Fruit fly (Drosophila melanogaster) whole organism, embryonic: ENCODE results near the gene CG12118.
A peak's percentile ranks its signal among the peaks of the same experiment; 100 is the strongest.

Source experiments
- Bdp1 ChIP-seq: fragments of 200-800 bp; sonication (Bioruptor generic); optimal IDR thresholded peaks from 3 replicates; lab custom pipeline; 2016; ENCODE audit warnings: missing biosample characterization, missing genetic modification characterization
- CG11085 ChIP-seq: fragments of 200-800 bp; sonication (Bioruptor generic); IDR thresholded peaks from 2 replicates; pipeline ENCODE4 v1.3.6; 2022; ENCODE audit warnings: missing biosample characterization, missing genetic modification characterization
- CG12219 ChIP-seq: fragments of 200-800 bp; sonication (Bioruptor generic); optimal IDR thresholded peaks from 3 replicates; lab custom pipeline; 2018; ENCODE audit warnings: missing biosample characterization, mild to moderate bottlenecking, missing genetic modification characterization
- CG12744 ChIP-seq: fragments of 200-800 bp; sonication (Bioruptor generic); optimal IDR thresholded peaks from 2 replicates; lab custom pipeline; 2016; ENCODE audit warnings: missing biosample characterization, missing genetic modification characterization
- CG13296 ChIP-seq: fragments of 200-800 bp; sonication (Bioruptor generic); optimal IDR thresholded peaks from 3 replicates; lab custom pipeline; 2018; ENCODE audit warnings: missing biosample characterization, mild to moderate bottlenecking, missing genetic modification characterization
- CG13424 ChIP-seq: fragments of 200-800 bp; sonication (Bioruptor generic); optimal IDR thresholded peaks from 2 replicates; lab custom pipeline; 2019; ENCODE audit warnings: missing biosample characterization, mild to moderate bottlenecking, missing genetic modification characterization, moderate library complexity
- CG13775 ChIP-seq: fragments of 200-800 bp; sonication (Bioruptor generic); optimal IDR thresholded peaks from 3 replicates; lab custom pipeline; 2017; ENCODE audit warnings: missing biosample characterization, mild to moderate bottlenecking, missing genetic modification characterization
- CG14441 ChIP-seq: fragments of 200-800 bp; sonication (Bioruptor generic); IDR thresholded peaks from 2 replicates; pipeline ENCODE4 v1.3.6; 2022; ENCODE audit warnings: missing biosample characterization, missing genetic modification characterization
- CG15269 ChIP-seq: fragments of 200-800 bp; sonication (Bioruptor generic); optimal IDR thresholded peaks from 2 replicates; lab custom pipeline; 2018; ENCODE audit warnings: missing biosample characterization, mild to moderate bottlenecking, missing genetic modification characterization, moderate library complexity
- CG1529 ChIP-seq: fragments of 200-800 bp; sonication (Bioruptor generic); optimal IDR thresholded peaks from 3 replicates; lab custom pipeline; 2018; ENCODE audit warnings: missing biosample characterization, missing genetic modification characterization
- CG17186 ChIP-seq: fragments of 200-800 bp; sonication (Bioruptor generic); optimal IDR thresholded peaks from 3 replicates; lab custom pipeline; 2017; ENCODE audit warnings: missing biosample characterization, missing genetic modification reagents, missing genetic modification characterization
- CG17359 ChIP-seq: fragments of 200-800 bp; sonication (Bioruptor generic); optimal IDR thresholded peaks from 3 replicates; lab custom pipeline; 2018; ENCODE audit warnings: missing biosample characterization, mild to moderate bottlenecking, missing genetic modification characterization, moderate library complexity
- CG2116 ChIP-seq: fragments of 200-800 bp; sonication (Bioruptor generic); optimal IDR thresholded peaks from 3 replicates; lab custom pipeline; 2018; ENCODE audit warnings: missing biosample characterization, mild to moderate bottlenecking, missing genetic modification characterization
- CG30403 ChIP-seq: fragments of 200-800 bp; sonication (Bioruptor generic); optimal IDR thresholded peaks from 3 replicates; lab custom pipeline; 2016; ENCODE audit warnings: missing biosample characterization, missing genetic modification characterization
- CG34422 ChIP-seq: fragments of 200-800 bp; sonication (Bioruptor generic); IDR thresholded peaks from 3 replicates; pipeline ENCODE4 v1.3.6; 2022; ENCODE audit warnings: missing biosample characterization, missing genetic modification characterization
- CG4282 ChIP-seq: fragments of 200-800 bp; sonication (Bioruptor generic); optimal IDR thresholded peaks from 2 replicates; lab custom pipeline; 2016; ENCODE audit warnings: missing biosample characterization, missing genetic modification characterization
- CG4360 ChIP-seq: fragments of 200-800 bp; sonication (Bioruptor generic); IDR thresholded peaks from 2 replicates; pipeline ENCODE4 v1.3.6; 2022; ENCODE audit warnings: missing biosample characterization, missing genetic modification characterization
- CG6272 ChIP-seq: fragments of 200-800 bp; sonication (Bioruptor generic); IDR thresholded peaks from 2 replicates; pipeline ENCODE4 v1.3.6; 2022; ENCODE audit warnings: missing biosample characterization, missing genetic modification characterization
- CG6683 ChIP-seq: fragments of 200-800 bp; sonication (Bioruptor generic); optimal IDR thresholded peaks from 2 replicates; lab custom pipeline; 2017; ENCODE audit warnings: missing biosample characterization, mild to moderate bottlenecking, missing genetic modification characterization, missing genetic modification reagents
- CG6765 ChIP-seq: fragments of 200-800 bp; sonication (Bioruptor generic); optimal IDR thresholded peaks from 3 replicates; lab custom pipeline; 2017; ENCODE audit warnings: missing biosample characterization, mild to moderate bottlenecking, missing genetic modification characterization
- CG7786 ChIP-seq: fragments of 200-800 bp; sonication (Bioruptor generic); optimal IDR thresholded peaks from 2 replicates; lab custom pipeline; 2016; ENCODE audit warnings: missing biosample characterization, missing genetic modification characterization
- D19A ChIP-seq: fragments of 200-800 bp; optimal IDR thresholded peaks from 3 replicates; lab custom pipeline; 2019; ENCODE audit warnings: missing biosample characterization, mild to moderate bottlenecking, missing genetic modification characterization, moderate library complexity
- Dbx ChIP-seq: fragments of 200-800 bp; sonication (Bioruptor generic); IDR thresholded peaks from 3 replicates; pipeline ENCODE4 v1.3.6; 2022; ENCODE audit warnings: missing biosample characterization, missing genetic modification characterization
- Dfd ChIP-seq, 2 experiments: fragments of >200 bp; optimal IDR thresholded peaks; 2 replicates each; lab custom pipeline; 2017; ENCODE audit warnings: missing biosample characterization in 2 of 2, missing genetic modification characterization in 2 of 2
- Gug ChIP-seq: fragments of 200-800 bp; sonication (Bioruptor generic); IDR thresholded peaks from 4 replicates; pipeline ENCODE4 v1.3.6; 2022; ENCODE audit warnings: missing biosample characterization, missing genetic modification characterization
- Hr51 ChIP-seq, 2 experiments: fragments of 200-800 bp; sonication (Bioruptor generic); optimal IDR thresholded peaks; 2 replicates in 1 of 2; 3 replicates in 1 of 2; lab custom pipeline; 2016 to 2018; ENCODE audit warnings: missing biosample characterization in 2 of 2, missing genetic modification characterization in 2 of 2, mild to moderate bottlenecking in 1 of 2, moderate library complexity in 1 of 2
- Lim3 ChIP-seq: fragments of 200-800 bp; sonication (Bioruptor generic); IDR thresholded peaks from 2 replicates; pipeline ENCODE4 v1.3.6; 2022; ENCODE audit warnings: missing biosample characterization, missing genetic modification characterization
- Med ChIP-seq: fragments of 200-800 bp; sonication (Bioruptor generic); peaks from one replicate; lab custom pipeline; 2016; ENCODE audit warnings: missing biosample characterization, missing genetic modification characterization, mild to moderate bottlenecking, inconsistent platforms, moderate library complexity
- Mes4 ChIP-seq: fragments of 200-800 bp; sonication (Bioruptor generic); optimal IDR thresholded peaks from 2 replicates; lab custom pipeline; 2016; ENCODE audit warnings: missing biosample characterization, missing genetic modification characterization
- Nf-YA ChIP-seq: fragments of 200-800 bp; sonication (Bioruptor generic); IDR thresholded peaks from 2 replicates; pipeline ENCODE4 v1.3.6; 2022; ENCODE audit warnings: missing biosample characterization, missing genetic modification characterization
- Nf-YB ChIP-seq: fragments of 200-800 bp; sonication (Bioruptor generic); optimal IDR thresholded peaks from 3 replicates; lab custom pipeline; 2019; ENCODE audit warnings: missing biosample characterization, mild to moderate bottlenecking, missing genetic modification characterization, moderate library complexity
- NfI ChIP-seq: fragments of 200-800 bp; sonication (Bioruptor generic); optimal IDR thresholded peaks from 3 replicates; lab custom pipeline; 2018; ENCODE audit warnings: missing biosample characterization, mild to moderate bottlenecking, missing genetic modification characterization, moderate library complexity
- Oaz ChIP-seq: fragments of 200-800 bp; sonication (Bioruptor generic); IDR thresholded peaks from 2 replicates; pipeline ENCODE4 v1.3.6; 2022; ENCODE audit warnings: missing biosample characterization, missing genetic modification characterization
- YL-1 ChIP-seq: fragments of 200-800 bp; sonication (Bioruptor generic); optimal IDR thresholded peaks from 3 replicates; lab custom pipeline; 2017; ENCODE audit warnings: missing biosample characterization, mild to moderate bottlenecking, missing genetic modification characterization
- ash1 ChIP-seq: fragments of 200-800 bp; sonication (Bioruptor generic); optimal IDR thresholded peaks from 2 replicates; lab custom pipeline; 2018; ENCODE audit warnings: missing biosample characterization, mild to moderate bottlenecking, missing genetic modification characterization
- ato ChIP-seq: fragments of 200-800 bp; sonication (Bioruptor generic); IDR thresholded peaks from 2 replicates; pipeline ENCODE4 v1.3.6; 2022; ENCODE audit warnings: missing biosample characterization, missing genetic modification characterization; ENCODE audit not compliant: partially characterized antibody
- az2 ChIP-seq: fragments of 200-800 bp; sonication (Bioruptor generic); optimal IDR thresholded peaks from 3 replicates; lab custom pipeline; 2016; ENCODE audit warnings: missing biosample characterization, missing genetic modification characterization
- bbx ChIP-seq: fragments of 200-800 bp; sonication (Bioruptor generic); IDR thresholded peaks from 2 replicates; pipeline ENCODE4 v1.3.6; 2022; ENCODE audit warnings: missing biosample characterization, missing genetic modification characterization; ENCODE audit not compliant: partially characterized antibody
- cg ChIP-seq: fragments of 200-800 bp; sonication (Bioruptor generic); optimal IDR thresholded peaks from 3 replicates; lab custom pipeline; 2019; ENCODE audit warnings: missing biosample characterization, mild to moderate bottlenecking, missing genetic modification characterization, moderate library complexity
- da ChIP-seq: fragments of 200-800 bp; sonication (Bioruptor generic); optimal IDR thresholded peaks from 2 replicates; lab custom pipeline; 2016; ENCODE audit warnings: missing biosample characterization, missing genetic modification characterization
- exex ChIP-seq: fragments of 200-800 bp; sonication (Bioruptor generic); optimal IDR thresholded peaks from 4 replicates; lab custom pipeline; 2018; ENCODE audit warnings: missing biosample characterization, mild to moderate bottlenecking, missing genetic modification characterization, moderate library complexity
- gce ChIP-seq: fragments of 200-800 bp; sonication (Bioruptor generic); IDR thresholded peaks from 3 replicates; pipeline ENCODE4 v1.3.6; 2022; ENCODE audit warnings: missing biosample characterization, missing genetic modification characterization
- ham ChIP-seq: fragments of 200-800 bp; sonication (Bioruptor generic); IDR thresholded peaks from 2 replicates; pipeline ENCODE4 v1.3.6; 2022; ENCODE audit warnings: missing biosample characterization, missing genetic modification characterization
- hb ChIP-seq: fragments of 200-800 bp; sonication (Bioruptor generic); IDR thresholded peaks from 3 replicates; pipeline ENCODE4 v1.3.6; 2022; ENCODE audit warnings: missing biosample characterization, missing genetic modification characterization; ENCODE audit not compliant: partially characterized antibody
- lbe ChIP-seq: fragments of 200-800 bp; sonication (Bioruptor generic); optimal IDR thresholded peaks from 2 replicates; lab custom pipeline; 2016; ENCODE audit warnings: missing biosample characterization, mild to moderate bottlenecking, missing genetic modification characterization
- lola ChIP-seq, 3 experiments: fragments of >200 bp in 2 of 3; fragments of 200-800 bp in 1 of 3; sonication (Bioruptor generic) in 1 of 3; optimal IDR thresholded peaks; 2 replicates each; lab custom pipeline; 2017 to 2019; ENCODE audit warnings: missing biosample characterization in 3 of 3, missing genetic modification characterization in 3 of 3, mild to moderate bottlenecking in 1 of 3, moderate library complexity in 1 of 3
- run ChIP-seq: fragments of 200-800 bp; sonication (Bioruptor generic); optimal IDR thresholded peaks from 3 replicates; lab custom pipeline; 2018; ENCODE audit warnings: missing biosample characterization, mild to moderate bottlenecking, missing genetic modification characterization
- sim ChIP-seq: fragments of 200-800 bp; sonication (Bioruptor generic); IDR thresholded peaks from 2 replicates; pipeline ENCODE4 v1.3.6; 2022; ENCODE audit warnings: missing biosample characterization, missing genetic modification characterization
- vnd ChIP-seq: fragments of 200-800 bp; sonication (Bioruptor generic); IDR thresholded peaks from 3 replicates; pipeline ENCODE4 v1.3.6; 2022; ENCODE audit warnings: missing biosample characterization, missing genetic modification characterization; ENCODE audit not compliant: partially characterized antibody
- zen2 ChIP-seq: fragments of 200-800 bp; sonication (Bioruptor generic); IDR thresholded peaks from 3 replicates; pipeline ENCODE4 v1.3.6; 2022; ENCODE audit warnings: missing biosample characterization, missing genetic modification characterization; ENCODE audit not compliant: partially characterized antibody

The CG12118 gene

DNA sequence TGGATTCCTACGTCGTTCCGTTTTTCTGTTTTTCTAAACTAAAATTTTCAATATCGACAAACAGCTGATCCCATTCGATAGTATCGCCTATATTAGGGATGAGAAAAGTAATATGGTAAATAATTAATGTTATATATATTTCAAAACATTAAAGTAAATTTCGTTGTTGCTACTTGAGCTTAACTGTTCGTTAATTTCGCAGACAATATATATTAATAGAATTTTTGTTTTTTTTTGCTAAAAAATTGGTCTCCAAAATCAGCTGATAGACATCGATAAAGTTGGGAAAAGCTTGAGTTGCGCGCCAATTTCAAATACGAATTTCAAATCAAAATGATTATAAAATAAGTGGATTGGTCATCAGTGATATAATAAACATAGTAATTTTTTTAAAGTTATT, at the start of gene CG12118 (continued):
- TF ChIP-seq da (GFP tag; lab: Kevin White, UChicago) (no peak), CG4360 (GFP tag; lab: Robert Waterston, UW) (no peak), NfI (GFP tag; lab: Kevin White, UChicago) (peak; percentile 62), Med (peak; percentile 61), Nf-YB (GFP tag; lab: Kevin White, UChicago) (peak; percentile 53), CG6765 (GFP tag; lab: Kevin White, UChicago) (no peak), Mes4 (GFP tag; lab: Kevin White, UChicago) (no peak), CG11085 (GFP tag; lab: Robert Waterston, UW) (0 out of 2 replicates have a peak, but pooled peaks have one; percentile 42), CG1529 (GFP tag; lab: Kevin White, UChicago) (peak; percentile 40), zen2 (peak; percentile 69; the same call in 1 of the 3 replicates), cg (GFP tag; lab: Kevin White, UChicago) (no peak), D19A (tag; lab: Kevin White, UChicago) (peak; percentile 63), CG13775 (peak; percentile 80), gce (GFP tag; lab: Robert Waterston, UW) (no peak), CG17186 (GFP tag; lab: Kevin White, UChicago) (peak; percentile 38), CG6683 (GFP tag; lab: Kevin White, UChicago) (peak; percentile 45), CG17359 (peak; percentile 80), Dfd (GFP tag; optimal IDR thresholded peaks at IDR 0.05; lab: Kevin White, UChicago) (no peak), Oaz (GFP tag; lab: Robert Waterston, UW) (peak; percentile 48; the same call in 1 of the 2 replicates), ash1 (GFP tag; lab: Kevin White, UChicago) (no peak), Nf-YA (peak; percentile 43; the same call in 1 of the 2 replicates), CG34422 (GFP tag; lab: Robert Waterston, UW) (peak; percentile 85), exex (tag; lab: Kevin White, UChicago) (peak; percentile 50), CG14441 (GFP tag; lab: Robert Waterston, UW) (peak; percentile 78), Bdp1 (GFP tag; lab: Kevin White, UChicago) (peak; percentile 43), bbx (peak; percentile 84), vnd (GFP tag; lab: Robert Waterston, UW) (peak; percentile 94), CG13424 (peak; percentile 84), lola (GFP tag; optimal IDR thresholded peaks at IDR 0.05; lab: Kevin White, UChicago) (peak in 1 of 3 experiments; percentile 75), lbe (GFP tag; lab: Kevin White, UChicago) (peak; percentile 84), run (no peak), CG6272 (GFP tag; lab: Robert Waterston, UW) (peak; percentile 80), Lim3 (no peak), CG2116 (GFP tag; lab: Kevin White, UChicago) (peak; percentile 88), CG4282 (GFP tag; lab: Kevin White, UChicago) (no peak), CG30403 (peak; percentile 92), sim (GFP tag; lab: Robert Waterston, UW) (no peak), Dbx (GFP tag; lab: Robert Waterston, UW) (peak; percentile 82), CG15269 (tag; lab: Kevin White, UChicago) (peak; percentile 75), YL-1 (GFP tag; lab: Kevin White, UChicago) (peak; percentile 44), CG12219 (GFP tag; lab: Kevin White, UChicago) (no peak), ham (GFP tag; lab: Robert Waterston, UW) (peak; percentile 33; the same call in 1 of the 2 replicates), az2 (GFP tag; lab: Kevin White, UChicago) (peak; percentile 89), ato (GFP tag; lab: Robert Waterston, UW) (peak; percentile 65), CG12744 (GFP tag; lab: Kevin White, UChicago) (no peak), CG7786 (GFP tag; lab: Kevin White, UChicago) (peak; percentile 20), CG13296 (GFP tag; lab: Kevin White, UChicago) (peak; percentile 71), Hr51 (GFP tag; optimal IDR thresholded peaks at IDR 0.05; lab: Kevin White, UChicago) (peak; percentile 53 to 80), Gug (GFP tag; lab: Robert Waterston, UW) (peak; percentile 58; the same call in 3 of the 4 replicates), hb (GFP tag; lab: Robert Waterston, UW) (peak; percentile 84)
